Fruit fly (Drosophila melanogaster) whole organism, embryonic: ENCODE measurements around the gene Fnta.

Experiments used
- Ada2b ChIP-seq: fragments of 200-800 bp; sonication (Bioruptor generic); IDR thresholded peaks from 2 replicates; pipeline ENCODE4 v1.3.6; 2022; ENCODE audit warnings: missing biosample characterization, missing genetic modification characterization
- BtbVII ChIP-seq: fragments of 200-800 bp; sonication (Bioruptor generic); optimal IDR thresholded peaks from 3 replicates; lab custom pipeline; 2017; ENCODE audit warnings: missing biosample characterization, mild to moderate bottlenecking, missing genetic modification characterization
- CG11247 ChIP-seq: fragments of 200-800 bp; sonication (Bioruptor generic); IDR thresholded peaks from 2 replicates; pipeline ENCODE4 v1.3.6; 2022; ENCODE audit warnings: missing biosample characterization, missing genetic modification characterization
- CG11504 ChIP-seq: fragments of 200-800 bp; sonication (Bioruptor generic); optimal IDR thresholded peaks from 3 replicates; lab custom pipeline; 2019; ENCODE audit warnings: missing biosample characterization, mild to moderate bottlenecking, missing genetic modification characterization, moderate library complexity
- CG11695 ChIP-seq: fragments of 200-800 bp; sonication (Bioruptor generic); IDR thresholded peaks from 3 replicates; pipeline ENCODE4 v1.3.6; 2022; ENCODE audit warnings: missing biosample characterization, missing genetic modification characterization
- CG12219 ChIP-seq: fragments of 200-800 bp; sonication (Bioruptor generic); optimal IDR thresholded peaks from 3 replicates; lab custom pipeline; 2018; ENCODE audit warnings: missing biosample characterization, mild to moderate bottlenecking, missing genetic modification characterization
- CG12391 ChIP-seq: fragments of 200-800 bp; sonication (Bioruptor generic); optimal IDR thresholded peaks from 3 replicates; lab custom pipeline; 2018; ENCODE audit warnings: missing biosample characterization, mild to moderate bottlenecking, missing genetic modification characterization, moderate library complexity
- CG13287 ChIP-seq: fragments of 200-800 bp; sonication (Bioruptor generic); IDR thresholded peaks from 2 replicates; pipeline ENCODE4 v1.3.6; 2022; ENCODE audit warnings: missing biosample characterization, missing genetic modification characterization; ENCODE audit not compliant: partially characterized antibody
- CG14014 ChIP-seq: fragments of 200-800 bp; sonication (Bioruptor generic); IDR thresholded peaks from 2 replicates; pipeline ENCODE4 v1.3.6; 2022; ENCODE audit warnings: missing biosample characterization, missing genetic modification characterization
- CG17361 ChIP-seq: fragments of 200-800 bp; sonication (Bioruptor generic); IDR thresholded peaks from 3 replicates; pipeline ENCODE4 v1.3.6; 2022; ENCODE audit warnings: missing biosample characterization, missing genetic modification characterization
- CG1792 ChIP-seq: fragments of 200-800 bp; sonication (Bioruptor generic); optimal IDR thresholded peaks from 2 replicates; lab custom pipeline; 2016; ENCODE audit warnings: missing biosample characterization, missing genetic modification characterization
- CG2712 ChIP-seq: fragments of 200-800 bp; optimal IDR thresholded peaks from 3 replicates; lab custom pipeline; 2019; ENCODE audit warnings: missing biosample characterization, mild to moderate bottlenecking, missing genetic modification characterization, moderate library complexity
- CG30403 ChIP-seq: fragments of 200-800 bp; sonication (Bioruptor generic); optimal IDR thresholded peaks from 3 replicates; lab custom pipeline; 2016; ENCODE audit warnings: missing biosample characterization, missing genetic modification characterization
- CG32772 ChIP-seq: fragments of 200-800 bp; sonication (Bioruptor generic); IDR thresholded peaks from 2 replicates; pipeline ENCODE4 v1.3.6; 2022; ENCODE audit warnings: missing biosample characterization, missing genetic modification characterization
- CG43689 ChIP-seq: fragments of 200-800 bp; sonication (Bioruptor generic); IDR thresholded peaks from 2 replicates; pipeline ENCODE4 v1.3.6; 2022; ENCODE audit warnings: missing biosample characterization, missing genetic modification characterization
- CG6689 ChIP-seq: fragments of 200-800 bp; sonication (Bioruptor generic); IDR thresholded peaks from 2 replicates; pipeline ENCODE4 v1.3.6; 2022; ENCODE audit warnings: missing biosample characterization, missing genetic modification characterization
- CG9215 ChIP-seq: fragments of 200-800 bp; sonication (Bioruptor generic); IDR thresholded peaks from 2 replicates; pipeline ENCODE4 v1.3.6; 2022; ENCODE audit warnings: missing biosample characterization, missing genetic modification characterization
- Chrac-16 ChIP-seq: fragments of 200-800 bp; sonication (Bioruptor generic); optimal IDR thresholded peaks from 3 replicates; lab custom pipeline; 2016; ENCODE audit warnings: missing biosample characterization, missing genetic modification characterization
- CkIIα-i1 ChIP-seq: fragments of 200-800 bp; sonication (Bioruptor generic); IDR thresholded peaks from 2 replicates; pipeline ENCODE4 v1.3.6; 2022; ENCODE audit warnings: missing biosample characterization, missing genetic modification characterization
- CoRest ChIP-seq: fragments of 200-800 bp; sonication (Bioruptor generic); optimal IDR thresholded peaks from 3 replicates; lab custom pipeline; 2018; ENCODE audit warnings: missing biosample characterization, mild to moderate bottlenecking, missing genetic modification characterization, moderate library complexity
- Dp ChIP-seq: fragments of 200-800 bp; sonication (Bioruptor generic); optimal IDR thresholded peaks from 2 replicates; lab custom pipeline; 2018; ENCODE audit warnings: missing biosample characterization, mild to moderate bottlenecking, missing genetic modification characterization, moderate library complexity
- E2f1 ChIP-seq: fragments of 200-800 bp; sonication (Bioruptor generic); IDR thresholded peaks from 2 replicates; pipeline ENCODE4 v1.3.6; 2022; ENCODE audit warnings: missing biosample characterization, missing genetic modification characterization
- GATAe ChIP-seq: fragments of 200-800 bp; sonication (Bioruptor generic); conservative IDR thresholded peaks from 2 replicates; pipeline ENCODE4 v1.3.6; 2022; ENCODE audit warnings: missing biosample characterization, missing genetic modification characterization
- HLH3B ChIP-seq: fragments of 200-800 bp; sonication (Bioruptor generic); IDR thresholded peaks from 2 replicates; pipeline ENCODE4 v1.3.6; 2022; ENCODE audit warnings: missing biosample characterization, missing genetic modification characterization
- HLHmδ ChIP-seq: fragments of 200-800 bp; sonication (Bioruptor generic); optimal IDR thresholded peaks from 2 replicates; lab custom pipeline; 2018; ENCODE audit warnings: missing biosample characterization, mild to moderate bottlenecking, missing genetic modification characterization, moderate library complexity
- Hr51 ChIP-seq, 2 experiments: fragments of 200-800 bp; sonication (Bioruptor generic); optimal IDR thresholded peaks; 2 replicates in 1 of 2; 3 replicates in 1 of 2; lab custom pipeline; 2016 to 2018; ENCODE audit warnings: missing biosample characterization in 2 of 2, missing genetic modification characterization in 2 of 2, mild to moderate bottlenecking in 1 of 2, moderate library complexity in 1 of 2
- Hr78 ChIP-seq, 2 experiments: fragments of 200-800 bp in 1 of 2; fragments of >200 bp in 1 of 2; sonication (Bioruptor generic) in 1 of 2; optimal IDR thresholded peaks; 2 replicates each; lab custom pipeline; 2017 to 2019; ENCODE audit warnings: missing biosample characterization in 2 of 2, missing genetic modification characterization in 2 of 2, mild to moderate bottlenecking in 1 of 2, moderate library complexity in 1 of 2
- Mrtf ChIP-seq: fragments of 200-800 bp; sonication (Bioruptor generic); IDR thresholded peaks from 3 replicates; pipeline ENCODE4 v1.3.6; 2022; ENCODE audit warnings: missing biosample characterization, missing genetic modification characterization
- Nf-YC ChIP-seq: fragments of 200-800 bp; optimal IDR thresholded peaks from 3 replicates; lab custom pipeline; 2019; ENCODE audit warnings: missing biosample characterization, mild to moderate bottlenecking, missing genetic modification characterization, moderate library complexity
- Oli ChIP-seq: fragments of 200-800 bp; sonication (Bioruptor generic); optimal IDR thresholded peaks from 2 replicates; lab custom pipeline; 2018; ENCODE audit warnings: missing biosample characterization, mild to moderate bottlenecking, missing genetic modification characterization, moderate library complexity
- Ptx1 ChIP-seq: fragments of 200-800 bp; sonication (Bioruptor generic); IDR thresholded peaks from 2 replicates; pipeline ENCODE4 v1.3.6; 2022; ENCODE audit warnings: missing biosample characterization, missing genetic modification characterization
- Sox102F ChIP-seq: fragments of 200-800 bp; sonication (Bioruptor generic); optimal IDR thresholded peaks from 2 replicates; lab custom pipeline; 2018; ENCODE audit warnings: missing biosample characterization, mild to moderate bottlenecking, missing genetic modification characterization, moderate library complexity
- ap ChIP-seq: fragments of 200-800 bp; sonication (Bioruptor generic); IDR thresholded peaks from 2 replicates; pipeline ENCODE4 v1.3.6; 2022; ENCODE audit warnings: missing biosample characterization, missing genetic modification characterization
- ara ChIP-seq: fragments of 200-800 bp; sonication (Bioruptor generic); IDR thresholded peaks from 2 replicates; pipeline ENCODE4 v1.3.6; 2022; ENCODE audit warnings: missing biosample characterization, missing genetic modification characterization
- dm ChIP-seq: fragments of 200-800 bp; sonication (Bioruptor generic); optimal IDR thresholded peaks from 3 replicates; lab custom pipeline; 2016; ENCODE audit warnings: missing biosample characterization, missing genetic modification characterization
- dmrt99B ChIP-seq: fragments of 200-800 bp; sonication (Bioruptor generic); optimal IDR thresholded peaks from 2 replicates; lab custom pipeline; 2018; ENCODE audit warnings: missing biosample characterization, mild to moderate bottlenecking, missing genetic modification characterization, moderate library complexity
- gcm ChIP-seq: fragments of 200-800 bp; sonication (Bioruptor generic); optimal IDR thresholded peaks from 2 replicates; lab custom pipeline; 2019; ENCODE audit warnings: missing biosample characterization, mild to moderate bottlenecking, missing genetic modification characterization, moderate library complexity
- lab ChIP-seq: fragments of 200-800 bp; sonication (Bioruptor generic); optimal IDR thresholded peaks from 3 replicates; lab custom pipeline; 2017; ENCODE audit warnings: missing biosample characterization, missing genetic modification characterization, mild to moderate bottlenecking, moderate library complexity, missing genetic modification reagents
- luna ChIP-seq: fragments of 200-800 bp; sonication (Bioruptor generic); optimal IDR thresholded peaks from 2 replicates; lab custom pipeline; 2016; ENCODE audit warnings: missing biosample characterization, missing genetic modification characterization
- salm ChIP-seq: fragments of 200-800 bp; sonication (Bioruptor generic); optimal IDR thresholded peaks from 2 replicates; lab custom pipeline; 2018; ENCODE audit warnings: missing biosample characterization, mild to moderate bottlenecking, missing genetic modification characterization
- seq ChIP-seq: fragments of 200-800 bp; sonication (Bioruptor generic); IDR thresholded peaks from 2 replicates; pipeline ENCODE4 v1.3.6; 2022; ENCODE audit warnings: missing biosample characterization, missing genetic modification characterization
- stc ChIP-seq: fragments of 200-800 bp; sonication (Bioruptor generic); IDR thresholded peaks from 2 replicates; pipeline ENCODE4 v1.3.6; 2022; ENCODE audit warnings: missing biosample characterization, missing genetic modification characterization
- tx ChIP-seq: fragments of 200-800 bp; sonication (Bioruptor generic); optimal IDR thresholded peaks from 2 replicates; lab custom pipeline; 2016; ENCODE audit warnings: missing biosample characterization, missing genetic modification characterization
- z ChIP-seq: fragments of 200-800 bp; sonication (Bioruptor generic); IDR thresholded peaks from 3 replicates; pipeline ENCODE4 v1.3.6; 2022; ENCODE audit warnings: missing biosample characterization, missing genetic modification characterization

Fnta gene

dm6 chr2L:4806109-4806508 is 24.4 kb downstream of the Fnta start (continued):
- TF ChIP-seq salm (tag; lab: Kevin White, UChicago) = no peak
- TF ChIP-seq Ada2b (GFP tag; lab: Robert Waterston, UW) = peak; percentile 60; the same call in 1 of the 2 replicates
- TF ChIP-seq CG11247 (GFP tag; lab: Robert Waterston, UW) = 0 out of 2 replicates have a peak, but pooled peaks have one; percentile 31
- TF ChIP-seq CkIIα-i1 (GFP tag; lab: Robert Waterston, UW) = no peak
- no peak for TF ChIP-seq tx
- TF ChIP-seq HLHmδ (GFP tag; lab: Kevin White, UChicago) = no peak
- TF ChIP-seq lab (GFP tag; lab: Kevin White, UChicago) = no peak
- peak; percentile 43; the same call in 1 of the 3 replicates for TF ChIP-seq CG11695 (GFP tag; lab: Robert Waterston, UW)
- TF ChIP-seq dm (GFP tag; lab: Kevin White, UChicago) = no peak
- no peak for TF ChIP-seq z (GFP tag; lab: Robert Waterston, UW)
- no peak for TF ChIP-seq E2f1 (GFP tag; lab: Robert Waterston, UW)
- TF ChIP-seq stc = peak; percentile 12; the same call in 1 of the 2 replicates
- no peak for TF ChIP-seq CG13287
- TF ChIP-seq CG1792 = no peak
- TF ChIP-seq ap (GFP tag; lab: Robert Waterston, UW) = 0 out of 2 replicates have a peak, but pooled peaks have one; percentile 29
- no peak for TF ChIP-seq gcm (GFP tag; lab: Kevin White, UChicago)
- TF ChIP-seq Oli (tag; lab: Kevin White, UChicago) = peak; percentile 43
- TF ChIP-seq Dp (GFP tag; lab: Kevin White, UChicago) = no peak
- TF ChIP-seq CG2712 (tag; lab: Kevin White, UChicago) = peak; percentile 13
- TF ChIP-seq CG30403 = peak; percentile 14
- peak in 1 of 2 experiments; percentile 62 for TF ChIP-seq Hr51 (GFP tag; optimal IDR thresholded peaks at IDR 0.05; lab: Kevin White, UChicago)
- TF ChIP-seq CG6689 = 0 out of 2 replicates have a peak, but pooled peaks have one; percentile 23
- no peak for TF ChIP-seq luna (GFP tag; lab: Kevin White, UChicago)
- TF ChIP-seq CoRest (tag; lab: Kevin White, UChicago) = peak; percentile 26
- TF ChIP-seq dmrt99B = peak; percentile 52
- 0 out of 3 replicates have a peak, but pooled peaks have one; percentile 10 for TF ChIP-seq Mrtf
- TF ChIP-seq CG14014 (GFP tag; lab: Robert Waterston, UW) = peak; percentile 20; the same call in 1 of the 2 replicates
- TF ChIP-seq Nf-YC = peak; percentile 4
- TF ChIP-seq CG12219 (GFP tag; lab: Kevin White, UChicago) = no peak
- TF ChIP-seq Hr78 (GFP tag; optimal IDR thresholded peaks at IDR 0.05; lab: Kevin White, UChicago) = no peak
- TF ChIP-seq seq = 0 out of 2 replicates have a peak, but pooled peaks have one; percentile 27
- no peak for TF ChIP-seq ara (GFP tag; lab: Robert Waterston, UW)
- TF ChIP-seq CG12391 (tag; lab: Kevin White, UChicago) = peak; percentile 1
- peak; percentile 64 for TF ChIP-seq Ptx1 (GFP tag; lab: Robert Waterston, UW)
- no peak for TF ChIP-seq CG32772 (GFP tag; lab: Robert Waterston, UW)
- TF ChIP-seq CG9215 (GFP tag; lab: Robert Waterston, UW) = no peak
- TF ChIP-seq HLH3B (GFP tag; lab: Robert Waterston, UW) = 0 out of 2 replicates have a peak, but pooled peaks have one; percentile 62
- peak; percentile 73 for TF ChIP-seq CG11504 (tag; lab: Kevin White, UChicago)
- TF ChIP-seq CG43689 = 0 out of 2 replicates have a peak, but pooled peaks have one; percentile 5
- TF ChIP-seq Sox102F = peak; percentile 61
- TF ChIP-seq Chrac-16 = no peak
- TF ChIP-seq GATAe (GFP tag; lab: Robert Waterston, UW) = no peak
- no peak for TF ChIP-seq BtbVII (GFP tag; lab: Kevin White, UChicago)
- no peak for TF ChIP-seq CG17361
